Worm (Caenorhabditis elegans) whole organism, L3 larva: ENCODE results near the gene bcl-7.

ENCODE experiments used
- eor-1 ChIP-seq, 2 experiments: fragments of 150-350 bp; optimal IDR thresholded peaks; 2 replicates each; lab custom pipeline; 2014 to 2018; ENCODE audit warnings: missing biosample characterization in 2 of 2, missing genetic modification characterization in 2 of 2
- unc-62 ChIP-seq: fragments of 150-350 bp; sonication (generic microtip); optimal IDR thresholded peaks from 4 replicates; lab custom pipeline; 2014; ENCODE audit warnings: missing biosample characterization, missing genetic modification reagents, missing genetic modification characterization

- TF ChIP-seq eor-1 (tag; optimal IDR thresholded peaks at IDR 0.05; lab: Kevin White, UChicago), result no peak
- TF ChIP-seq unc-62 (GFP tag; lab: Kevin White, UChicago), result no peak
These were observed 23.3 kb upstream of the bcl-7 start for ce11 chrIII:5902558-5902957.
